Fruit fly (Drosophila melanogaster) whole organism, prepupa: ENCODE measurements around the gene Elp1.

Experiments used
- CG10631 ChIP-seq: fragments of 200-800 bp; sonication (Bioruptor generic); optimal IDR thresholded peaks from 2 replicates; lab custom pipeline; 2016; ENCODE audit warnings: missing biosample characterization, missing genetic modification characterization
- CG10669 ChIP-seq: fragments of 200-800 bp; sonication (Bioruptor generic); optimal IDR thresholded peaks from 3 replicates; lab custom pipeline; 2018; ENCODE audit warnings: missing biosample characterization, mild to moderate bottlenecking, missing genetic modification characterization, moderate library complexity
- CG11762 ChIP-seq: fragments of 200-800 bp; sonication (Bioruptor generic); optimal IDR thresholded peaks from 3 replicates; lab custom pipeline; 2016; ENCODE audit warnings: missing biosample characterization, missing genetic modification characterization; ENCODE audit not compliant: insufficient read depth
- CG11902 ChIP-seq: fragments of 200-800 bp; sonication (Bioruptor generic); optimal IDR thresholded peaks from 3 replicates; lab custom pipeline; 2016; ENCODE audit warnings: missing biosample characterization, missing genetic modification characterization
- CG15336 ChIP-seq: fragments of 200-800 bp; sonication (Bioruptor generic); IDR thresholded peaks from 2 replicates; pipeline ENCODE4 v1.3.6; 2022; ENCODE audit warnings: missing biosample characterization, missing genetic modification characterization
- CG1621 ChIP-seq: fragments of 200-800 bp; sonication (Bioruptor generic); optimal IDR thresholded peaks from 3 replicates; lab custom pipeline; 2018; ENCODE audit warnings: missing biosample characterization, mild to moderate bottlenecking, missing genetic modification characterization
- CG16779 ChIP-seq: fragments of 200-800 bp; sonication (Bioruptor generic); optimal IDR thresholded peaks from 3 replicates; lab custom pipeline; 2017; ENCODE audit warnings: missing biosample characterization, mild to moderate bottlenecking, missing genetic modification characterization
- CG3032 ChIP-seq: fragments of 200-800 bp; optimal IDR thresholded peaks from 2 replicates; lab custom pipeline; 2019; ENCODE audit warnings: missing biosample characterization, mild to moderate bottlenecking, missing genetic modification characterization, moderate library complexity
- CG31627 ChIP-seq: fragments of 200-800 bp; sonication (Bioruptor generic); optimal IDR thresholded peaks from 3 replicates; lab custom pipeline; 2016; ENCODE audit warnings: missing biosample characterization, missing genetic modification characterization
- CG32006 ChIP-seq: fragments of 200-800 bp; sonication (Bioruptor generic); optimal IDR thresholded peaks from 3 replicates; lab custom pipeline; 2017; ENCODE audit warnings: missing biosample characterization, mild to moderate bottlenecking, missing genetic modification characterization
- CG3919 ChIP-seq: fragments of 200-800 bp; sonication (Bioruptor generic); optimal IDR thresholded peaks from 3 replicates; lab custom pipeline; 2016; ENCODE audit warnings: missing biosample characterization, missing genetic modification characterization
- CG6163 ChIP-seq: fragments of 200-800 bp; sonication (Bioruptor generic); IDR thresholded peaks from 3 replicates; pipeline ENCODE4 v1.3.6; 2022; ENCODE audit warnings: missing biosample characterization, missing genetic modification characterization
- CG6276 ChIP-seq: fragments of 200-800 bp; sonication (Bioruptor generic); optimal IDR thresholded peaks from 2 replicates; lab custom pipeline; 2017; ENCODE audit warnings: missing biosample characterization, mild to moderate bottlenecking, missing genetic modification characterization
- CG6792 ChIP-seq: fragments of 200-800 bp; sonication (Bioruptor generic); optimal IDR thresholded peaks from 3 replicates; lab custom pipeline; 2016; ENCODE audit warnings: missing biosample characterization, missing genetic modification characterization
- CG6808 ChIP-seq: fragments of 200-800 bp; sonication (Bioruptor generic); optimal IDR thresholded peaks from 3 replicates; lab custom pipeline; 2017; ENCODE audit warnings: missing biosample characterization, missing genetic modification characterization, mild to moderate bottlenecking, moderate library complexity, missing genetic modification reagents
- CG6854 ChIP-seq: fragments of 200-800 bp; sonication (Bioruptor generic); optimal IDR thresholded peaks from 2 replicates; lab custom pipeline; 2017; ENCODE audit warnings: missing biosample characterization, mild to moderate bottlenecking, missing genetic modification characterization
- CG7368 ChIP-seq: fragments of 200-800 bp; sonication (Bioruptor generic); optimal IDR thresholded peaks from 3 replicates; lab custom pipeline; 2016; ENCODE audit warnings: missing biosample characterization, missing genetic modification characterization
- CG8119 ChIP-seq: fragments of 200-800 bp; sonication (Bioruptor generic); IDR thresholded peaks from 3 replicates; pipeline ENCODE4 v1.3.6; 2022; ENCODE audit warnings: missing biosample characterization, missing genetic modification characterization
- CG8319 ChIP-seq: fragments of 200-800 bp; sonication (Bioruptor generic); optimal IDR thresholded peaks from 3 replicates; lab custom pipeline; 2016; ENCODE audit warnings: missing biosample characterization, missing genetic modification characterization
- CG8632 ChIP-seq: fragments of 200-800 bp; sonication (Bioruptor generic); optimal IDR thresholded peaks from 3 replicates; lab custom pipeline; 2016; ENCODE audit warnings: missing biosample characterization, missing genetic modification characterization
- CG9139 ChIP-seq: fragments of 200-800 bp; sonication (Bioruptor generic); optimal IDR thresholded peaks from 3 replicates; lab custom pipeline; 2017; ENCODE audit warnings: missing biosample characterization, mild to moderate bottlenecking, missing genetic modification characterization
- Eip75B ChIP-seq: fragments of 200-800 bp; sonication (Bioruptor generic); optimal IDR thresholded peaks from 3 replicates; lab custom pipeline; 2016; ENCODE audit warnings: missing biosample characterization, missing genetic modification characterization
- Eip78C ChIP-seq: fragments of 200-800 bp; sonication (Bioruptor generic); peaks from one replicate; lab custom pipeline; 2016; ENCODE audit warnings: missing biosample characterization, missing genetic modification characterization
- Eip93F ChIP-seq: fragments of 200-800 bp; sonication (Bioruptor generic); optimal IDR thresholded peaks from 2 replicates; lab custom pipeline; 2016; ENCODE audit warnings: missing biosample characterization, mild to moderate bottlenecking, missing genetic modification characterization
- Ets21C ChIP-seq: fragments of 200-800 bp; sonication (Bioruptor generic); optimal IDR thresholded peaks from 3 replicates; lab custom pipeline; 2016; ENCODE audit warnings: missing biosample characterization, missing genetic modification characterization
- Ets96B ChIP-seq: fragments of 200-800 bp; optimal IDR thresholded peaks from 2 replicates; lab custom pipeline; 2019; ENCODE audit warnings: missing biosample characterization, mild to moderate bottlenecking, missing genetic modification characterization, moderate library complexity
- Gug ChIP-seq: fragments of 200-800 bp; sonication (Bioruptor generic); IDR thresholded peaks from 2 replicates; pipeline ENCODE4 v1.3.6; 2022; ENCODE audit warnings: missing biosample characterization, missing genetic modification characterization
- Hr39 ChIP-seq: fragments of 200-800 bp; sonication (Bioruptor generic); optimal IDR thresholded peaks from 2 replicates; lab custom pipeline; 2016; ENCODE audit warnings: missing biosample characterization, missing genetic modification characterization
- Hr4 ChIP-seq: fragments of 200-800 bp; sonication (Bioruptor generic); optimal IDR thresholded peaks from 3 replicates; lab custom pipeline; 2016; ENCODE audit warnings: missing biosample characterization, missing genetic modification characterization
- Lpt ChIP-seq: fragments of 200-800 bp; sonication (Bioruptor generic); optimal IDR thresholded peaks from 3 replicates; lab custom pipeline; 2016; ENCODE audit warnings: missing biosample characterization, missing genetic modification characterization
- Met ChIP-seq: fragments of 200-800 bp; sonication (Bioruptor generic); optimal IDR thresholded peaks from 3 replicates; lab custom pipeline; 2016; ENCODE audit warnings: missing biosample characterization, missing genetic modification characterization
- OdsH ChIP-seq: fragments of 200-800 bp; sonication (Bioruptor generic); optimal IDR thresholded peaks from 3 replicates; lab custom pipeline; 2016; ENCODE audit warnings: missing biosample characterization, missing genetic modification characterization
- Smox ChIP-seq: fragments of 200-800 bp; sonication (Bioruptor generic); optimal IDR thresholded peaks from 3 replicates; lab custom pipeline; 2016; ENCODE audit warnings: missing biosample characterization, missing genetic modification characterization
- Sox102F ChIP-seq: fragments of 200-800 bp; sonication (Bioruptor generic); optimal IDR thresholded peaks from 2 replicates; lab custom pipeline; 2016; ENCODE audit warnings: missing biosample characterization, mild to moderate bottlenecking, missing genetic modification characterization
- Sox14 ChIP-seq: fragments of 200-800 bp; sonication (Bioruptor generic); optimal IDR thresholded peaks from 3 replicates; lab custom pipeline; 2016; ENCODE audit warnings: missing biosample characterization, missing genetic modification characterization
- Sox15 ChIP-seq: fragments of 200-800 bp; sonication (Bioruptor generic); optimal IDR thresholded peaks from 3 replicates; lab custom pipeline; 2016; ENCODE audit warnings: missing biosample characterization, missing genetic modification characterization
- achi ChIP-seq: fragments of 200-800 bp; sonication (Bioruptor generic); optimal IDR thresholded peaks from 3 replicates; lab custom pipeline; 2016; ENCODE audit warnings: missing biosample characterization, missing genetic modification characterization
- acj6 ChIP-seq: fragments of 200-800 bp; sonication (Bioruptor generic); optimal IDR thresholded peaks from 3 replicates; lab custom pipeline; 2016; ENCODE audit warnings: missing biosample characterization, missing genetic modification characterization
- cyc ChIP-seq: fragments of 200-800 bp; sonication (Bioruptor generic); optimal IDR thresholded peaks from 3 replicates; lab custom pipeline; 2016; ENCODE audit warnings: missing biosample characterization, missing genetic modification characterization
- dac ChIP-seq: fragments of 200-800 bp; sonication (Bioruptor generic); optimal IDR thresholded peaks from 2 replicates; lab custom pipeline; 2017; ENCODE audit warnings: missing biosample characterization, mild to moderate bottlenecking, missing genetic modification characterization
- dsx ChIP-seq: fragments of 200-800 bp; optimal IDR thresholded peaks from 3 replicates; lab custom pipeline; 2019; ENCODE audit warnings: missing biosample characterization, mild to moderate bottlenecking, missing genetic modification characterization, moderate library complexity; ENCODE audit not compliant: poor library complexity, severe bottlenecking
- esn ChIP-seq: fragments of 200-800 bp; sonication (Bioruptor generic); optimal IDR thresholded peaks from 2 replicates; lab custom pipeline; 2016; ENCODE audit warnings: missing biosample characterization, mild to moderate bottlenecking, missing genetic modification characterization, moderate library complexity
- fd59A ChIP-seq: fragments of 200-800 bp; sonication (Bioruptor generic); optimal IDR thresholded peaks from 2 replicates; lab custom pipeline; 2017; ENCODE audit warnings: missing biosample characterization, mild to moderate bottlenecking, missing genetic modification characterization, missing genetic modification reagents
- fd85E ChIP-seq: fragments of 200-800 bp; sonication (Bioruptor generic); optimal IDR thresholded peaks from 3 replicates; lab custom pipeline; 2016; ENCODE audit warnings: missing biosample characterization, missing genetic modification characterization
- fkh ChIP-seq: fragments of 200-800 bp; sonication (Bioruptor generic); optimal IDR thresholded peaks from 3 replicates; lab custom pipeline; 2017; ENCODE audit warnings: missing biosample characterization, mild to moderate bottlenecking, missing genetic modification characterization, moderate library complexity
- lz ChIP-seq: fragments of 200-800 bp; sonication (Bioruptor generic); optimal IDR thresholded peaks from 3 replicates; lab custom pipeline; 2016; ENCODE audit warnings: missing biosample characterization, missing genetic modification characterization
- pdm3 ChIP-seq: fragments of 200-800 bp; sonication (Bioruptor generic); optimal IDR thresholded peaks from 3 replicates; lab custom pipeline; 2016; ENCODE audit warnings: missing biosample characterization, missing genetic modification characterization
- salr ChIP-seq, 2 experiments: fragments of 200-800 bp; sonication (Bioruptor generic); optimal IDR thresholded peaks; 3 replicates each; lab custom pipeline; 2016 to 2018; ENCODE audit warnings: missing biosample characterization in 2 of 2, missing genetic modification characterization in 2 of 2, mild to moderate bottlenecking in 1 of 2
- spab ChIP-seq: fragments of 200-800 bp; sonication (Bioruptor generic); optimal IDR thresholded peaks from 2 replicates; lab custom pipeline; 2017; ENCODE audit warnings: missing biosample characterization, mild to moderate bottlenecking, missing genetic modification characterization, missing genetic modification reagents
- vri ChIP-seq: fragments of 200-800 bp; sonication (Bioruptor generic); optimal IDR thresholded peaks from 3 replicates; lab custom pipeline; 2016; ENCODE audit warnings: missing biosample characterization, mild to moderate bottlenecking, missing genetic modification characterization

Elp1 gene

dm6 chr3R:11616219-11616618, 34.6 kb upstream of the Elp1 start (continued):
- TF ChIP-seq CG8119 (peak; percentile 63), esn (GFP tag; lab: Kevin White, UChicago) (no peak), Ets21C (GFP tag; lab: Kevin White, UChicago) (no peak), CG8319 (no peak), Hr39 (GFP tag; lab: Kevin White, UChicago) (peak; percentile 17), lz (peak; percentile 11), CG6276 (GFP tag; lab: Kevin White, UChicago) (peak; percentile 67)

- TF ChIP-seq Met (GFP tag; lab: Kevin White, UChicago) (no peak), fd59A (peak; percentile 17), CG10631 (GFP tag; lab: Kevin White, UChicago) (peak; percentile 51), Eip93F (GFP tag; lab: Kevin White, UChicago) (no peak), salr (GFP tag; optimal IDR thresholded peaks at IDR 0.05; lab: Kevin White, UChicago) (peak in 1 of 2 experiments; percentile 31), cyc (GFP tag; lab: Kevin White, UChicago) (no peak), CG3919 (GFP tag; lab: Kevin White, UChicago) (peak; percentile 21), CG9139 (GFP tag; lab: Kevin White, UChicago) (no peak), Gug (GFP tag; lab: Robert Waterston, UW) (no peak), Hr4 (GFP tag; lab: Kevin White, UChicago) (peak; percentile 55), CG6276 (GFP tag; lab: Kevin White, UChicago) (peak; percentile 55), CG8319 (no peak), CG6163 (GFP tag; lab: Robert Waterston, UW) (peak; percentile 31; the same call in 1 of the 3 replicates), achi (GFP tag; lab: Kevin White, UChicago) (peak; percentile 41), CG8632 (GFP tag; lab: Kevin White, UChicago) (no peak), esn (GFP tag; lab: Kevin White, UChicago) (no peak), Smox (GFP tag; lab: Kevin White, UChicago) (no peak), CG7368 (GFP tag; lab: Kevin White, UChicago) (peak; percentile 2), Sox102F (GFP tag; lab: Kevin White, UChicago) (no peak), pdm3 (GFP tag; lab: Kevin White, UChicago) (peak; percentile 38), CG11762 (GFP tag; lab: Kevin White, UChicago) (no peak), dsx (GFP tag; lab: Kevin White, UChicago) (no peak), spab (GFP tag; lab: Kevin White, UChicago) (no peak), CG16779 (tag; lab: Kevin White, UChicago) (no peak), CG1621 (peak; percentile 10), Eip78C (GFP tag; lab: Kevin White, UChicago) (peak; percentile 86), Eip75B (GFP tag; lab: Kevin White, UChicago) (peak; percentile 29), CG6854 (GFP tag; lab: Kevin White, UChicago) (no peak), CG3032 (tag; lab: Kevin White, UChicago) (peak; percentile 15), acj6 (GFP tag; lab: Kevin White, UChicago) (peak; percentile 15), Hr39 (GFP tag; lab: Kevin White, UChicago) (no peak), CG31627 (GFP tag; lab: Kevin White, UChicago) (no peak), CG15336 (GFP tag; lab: Robert Waterston, UW) (peak; percentile 52), CG6792 (GFP tag; lab: Kevin White, UChicago) (peak; percentile 11), OdsH (GFP tag; lab: Kevin White, UChicago) (peak; percentile 4), fd85E (GFP tag; lab: Kevin White, UChicago) (no peak), fkh (GFP tag; lab: Kevin White, UChicago) (no peak), CG8119 (peak; percentile 66; the same call in 2 of the 3 replicates), CG32006 (GFP tag; lab: Kevin White, UChicago) (peak; percentile 67), Lpt (GFP tag; lab: Kevin White, UChicago) (no peak), Ets96B (peak; percentile 45), Ets21C (GFP tag; lab: Kevin White, UChicago) (no peak), Sox15 (GFP tag; lab: Kevin White, UChicago) (no peak), Sox14 (GFP tag; lab: Kevin White, UChicago) (peak; percentile 44), CG10669 (GFP tag; lab: Kevin White, UChicago) (peak; percentile 19), vri (GFP tag; lab: Kevin White, UChicago) (no peak), dac (GFP tag; lab: Kevin White, UChicago) (no peak), CG6808 (GFP tag; lab: Kevin White, UChicago) (peak; percentile 7), CG11902 (GFP tag; lab: Kevin White, UChicago) (no peak)
These were observed 33.4 kb upstream of the Elp1 start for dm6 chr3R:11617363-11617762.
